Worm (Caenorhabditis elegans) whole organism, young adult: Measurements from ENCODE around the gene fbxc-7.

ENCODE experiments used
- F10E7.11 ChIP-seq: sonication (generic microtip); optimal IDR thresholded peaks from 2 replicates; lab custom pipeline; 2017; ENCODE audit warnings: mild to moderate bottlenecking, missing genetic modification characterization, moderate library complexity, missing compliant biosample characterization
- F33H1.4 ChIP-seq: fragments of 200-800 bp; sonication (Bioruptor generic); IDR thresholded peaks from 2 replicates; pipeline ENCODE4 v1.3.6; 2022; ENCODE audit warnings: missing genetic modification reagents, missing genetic modification characterization, missing compliant biosample characterization
- K12H6.12 ChIP-seq: fragments of 200-800 bp; sonication (Bioruptor generic); optimal IDR thresholded peaks from 2 replicates; lab custom pipeline; 2018; ENCODE audit warnings: mild to moderate bottlenecking, missing genetic modification characterization, missing compliant biosample characterization
- bed-2 ChIP-seq: fragments of 200-800 bp; sonication (Bioruptor generic); IDR thresholded peaks from 2 replicates; pipeline ENCODE4 v1.3.6; 2022; ENCODE audit warnings: missing genetic modification reagents, missing genetic modification characterization, missing compliant biosample characterization
- cebp-1 ChIP-seq, 2 experiments: fragments of 200-800 bp in 1 of 2; sonication (Bioruptor generic) in 1 of 2; sonication (generic microtip) in 1 of 2; IDR thresholded peaks in 1 of 2; optimal IDR thresholded peaks in 1 of 2; 2 replicates each; pipeline versions ENCODE4 v1.3.6 to Lab custom; 2017 to 2022; ENCODE audit warnings: missing compliant biosample characterization in 2 of 2, missing genetic modification characterization in 2 of 2, mild to moderate bottlenecking in 1 of 2, missing genetic modification reagents in 1 of 2, moderate library complexity in 1 of 2
- dpl-1 ChIP-seq: fragments of 150-350 bp; optimal IDR thresholded peaks from 2 replicates; lab custom pipeline; 2014; ENCODE audit warnings: missing biosample characterization, missing genetic modification reagents, missing genetic modification characterization
- egrh-3 ChIP-seq: fragments of 200-800 bp; sonication (Bioruptor generic); IDR thresholded peaks from 2 replicates; pipeline ENCODE4 v1.3.6; 2022; ENCODE audit warnings: missing genetic modification reagents, missing genetic modification characterization, missing compliant biosample characterization
- ets-4 ChIP-seq: fragments of 200-800 bp; sonication (Bioruptor generic); optimal IDR thresholded peaks from 2 replicates; lab custom pipeline; 2018; ENCODE audit warnings: mild to moderate bottlenecking, missing genetic modification characterization, missing compliant biosample characterization
- hlh-26 ChIP-seq: fragments of 200-800 bp; sonication (Bioruptor generic); conservative IDR thresholded peaks from 2 replicates; pipeline ENCODE4 v1.3.6; 2022; ENCODE audit warnings: missing genetic modification reagents, missing genetic modification characterization, missing compliant biosample characterization
- madf-10 ChIP-seq: sonication (generic microtip); optimal IDR thresholded peaks from 2 replicates; lab custom pipeline; 2016; ENCODE audit warnings: mild to moderate bottlenecking, missing genetic modification characterization, missing compliant biosample characterization
- mel-28 ChIP-seq: sonication (generic microtip); optimal IDR thresholded peaks from 2 replicates; lab custom pipeline; 2016; ENCODE audit warnings: borderline replicate concordance, mild to moderate bottlenecking, missing genetic modification characterization, missing compliant biosample characterization
- unc-130 ChIP-seq: sonication (generic microtip); optimal IDR thresholded peaks from 2 replicates; lab custom pipeline; 2016; ENCODE audit warnings: missing genetic modification reagents, missing genetic modification characterization, missing compliant biosample characterization
- ztf-6 ChIP-seq: fragments of 200-800 bp; sonication (Bioruptor generic); IDR thresholded peaks from 2 replicates; pipeline ENCODE4 v1.3.6; 2022; ENCODE audit warnings: missing genetic modification reagents, missing genetic modification characterization, missing compliant biosample characterization

DNA sequence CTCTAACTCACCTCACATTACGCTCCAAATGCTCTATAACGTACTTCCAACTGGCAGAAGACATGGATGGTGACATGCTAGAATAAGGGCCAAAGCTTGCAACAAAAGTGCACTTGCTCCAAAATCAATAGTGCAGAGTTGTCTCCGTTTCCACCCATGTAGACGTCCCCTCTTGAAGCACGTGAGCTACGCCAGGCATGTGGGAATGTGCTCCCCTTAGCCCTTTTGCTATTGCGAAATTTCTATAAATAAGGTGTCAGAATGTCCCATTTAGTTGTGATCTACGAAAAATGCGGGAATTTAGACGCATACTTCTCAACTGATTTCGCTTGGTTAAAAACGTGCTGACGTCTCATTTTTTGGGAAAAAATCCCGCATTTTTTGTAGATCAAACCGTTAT is 4.4 kb upstream of the fbxc-7 start:
- no peak for TF ChIP-seq F10E7.11
- no peak for TF ChIP-seq ztf-6 (GFP tag; lab: Robert Waterston, UW)
- TF ChIP-seq F33H1.4 (GFP tag; lab: Robert Waterston, UW): no peak
- peak; percentile 68 for TF ChIP-seq cebp-1 (GFP tag; IDR thresholded peaks at IDR 0.05; lab: Robert Waterston, UW)
- TF ChIP-seq cebp-1 (tag; optimal IDR thresholded peaks at IDR 0.05; lab: Kevin White, UChicago): peak; percentile 91
- TF ChIP-seq bed-2 (GFP tag; lab: Robert Waterston, UW): no peak
- TF ChIP-seq K12H6.12 (tag; lab: Kevin White, UChicago): no peak
- no peak for TF ChIP-seq unc-130 (GFP tag; lab: Kevin White, UChicago)
- no peak for TF ChIP-seq mel-28 (tag; lab: Kevin White, UChicago)
- no peak for TF ChIP-seq hlh-26 (GFP tag; lab: Robert Waterston, UW)
- TF ChIP-seq egrh-3 (GFP tag; lab: Robert Waterston, UW): no peak
- no peak for TF ChIP-seq ets-4 (GFP tag; lab: Kevin White, UChicago)
- TF ChIP-seq dpl-1 (GFP tag; lab: Kevin White, UChicago): no peak
- TF ChIP-seq madf-10 (tag; lab: Kevin White, UChicago): no peak
